Worm (Caenorhabditis elegans) whole organism, young adult: ENCODE data around the gene F54D5.23.

Experiments used
- B0019.2 ChIP-seq: fragments of 200-800 bp; sonication (Bioruptor generic); conservative IDR thresholded peaks from 2 replicates; pipeline ENCODE4 v1.3.6; 2022; ENCODE audit warnings: missing genetic modification reagents, missing genetic modification characterization, missing compliant biosample characterization
- B0261.1 ChIP-seq: sonication (generic microtip); optimal IDR thresholded peaks from 2 replicates; lab custom pipeline; 2016; ENCODE audit warnings: mild to moderate bottlenecking, missing genetic modification characterization, moderate library complexity, missing compliant biosample characterization
- C17E4.6 ChIP-seq: fragments of 200-800 bp; sonication (Bioruptor generic); IDR thresholded peaks from 2 replicates; pipeline ENCODE4 v1.3.6; 2022; ENCODE audit warnings: missing genetic modification reagents, missing genetic modification characterization, missing compliant biosample characterization
- D2030.7 ChIP-seq: fragments of 200-800 bp; sonication (Bioruptor generic); IDR thresholded peaks from 2 replicates; pipeline ENCODE4 v1.3.6; 2022; ENCODE audit warnings: missing genetic modification reagents, missing genetic modification characterization, missing compliant biosample characterization
- F22D6.2 ChIP-seq: sonication (generic microtip); optimal IDR thresholded peaks from 2 replicates; lab custom pipeline; 2016; ENCODE audit warnings: mild to moderate bottlenecking, missing genetic modification characterization, missing compliant biosample characterization
- F33H1.4 ChIP-seq: fragments of 200-800 bp; sonication (Bioruptor generic); IDR thresholded peaks from 2 replicates; pipeline ENCODE4 v1.3.6; 2022; ENCODE audit warnings: missing genetic modification reagents, missing genetic modification characterization, missing compliant biosample characterization
- K12H6.12 ChIP-seq: fragments of 200-800 bp; sonication (Bioruptor generic); optimal IDR thresholded peaks from 2 replicates; lab custom pipeline; 2018; ENCODE audit warnings: mild to moderate bottlenecking, missing genetic modification characterization, missing compliant biosample characterization
- Y53F4B.3 ChIP-seq: fragments of 200-800 bp; sonication (Bioruptor generic); IDR thresholded peaks from 2 replicates; pipeline ENCODE4 v1.3.6; 2022; ENCODE audit warnings: missing genetic modification reagents, missing genetic modification characterization, missing compliant biosample characterization
- Y79H2A.3 ChIP-seq: fragments of 200-800 bp; sonication (Bioruptor generic); conservative IDR thresholded peaks from 2 replicates; pipeline ENCODE4 v1.3.6; 2022; ENCODE audit warnings: missing genetic modification reagents, missing genetic modification characterization, missing compliant biosample characterization
- ama-1 ChIP-seq, 3 experiments: fragments of 150-350 bp in 1 of 3; sonication (generic microtip) in 2 of 3; optimal IDR thresholded peaks; 2 replicates each; lab custom pipeline; 2014 to 2018; ENCODE audit warnings: missing biosample characterization in 2 of 3, missing genetic modification characterization in 2 of 3, missing genetic modification reagents in 2 of 3
- aptf-2 ChIP-seq: fragments of 200-800 bp; sonication (Bioruptor generic); conservative IDR thresholded peaks from 2 replicates; pipeline ENCODE4 v1.3.6; 2022; ENCODE audit warnings: missing genetic modification reagents, missing genetic modification characterization, missing compliant biosample characterization
- athp-1 ChIP-seq: sonication (generic microtip); optimal IDR thresholded peaks from 2 replicates; lab custom pipeline; 2017; ENCODE audit warnings: mild to moderate bottlenecking, missing genetic modification characterization, missing compliant biosample characterization
- attf-3 ChIP-seq: fragments of 200-800 bp; sonication (Bioruptor generic); conservative IDR thresholded peaks from 2 replicates; pipeline ENCODE4 v1.3.6; 2022; ENCODE audit warnings: missing genetic modification reagents, missing genetic modification characterization, missing compliant biosample characterization
- ceh-100 ChIP-seq: fragments of 200-800 bp; sonication (Bioruptor generic); IDR thresholded peaks from 2 replicates; pipeline ENCODE4 v1.3.6; 2022; ENCODE audit warnings: missing genetic modification reagents, missing genetic modification characterization, missing compliant biosample characterization
- ceh-40 ChIP-seq: fragments of 200-800 bp; sonication (Bioruptor generic); IDR thresholded peaks from 2 replicates; pipeline ENCODE4 v1.3.6; 2022; ENCODE audit warnings: missing genetic modification characterization, missing compliant biosample characterization
- ceh-58 ChIP-seq: fragments of 200-800 bp; sonication (Bioruptor generic); IDR thresholded peaks from 2 replicates; pipeline ENCODE4 v1.3.6; 2022; ENCODE audit warnings: missing genetic modification characterization, missing compliant biosample characterization
- ceh-91 ChIP-seq: fragments of 200-800 bp; sonication (Bioruptor generic); IDR thresholded peaks from 2 replicates; pipeline ENCODE4 v1.3.6; 2022; ENCODE audit warnings: missing genetic modification reagents, missing genetic modification characterization, missing compliant biosample characterization
- dox-1 ChIP-seq: fragments of 200-800 bp; sonication (Bioruptor generic); IDR thresholded peaks from 2 replicates; pipeline ENCODE4 v1.3.6; 2022; ENCODE audit warnings: missing genetic modification reagents, missing genetic modification characterization, missing compliant biosample characterization
- dpl-1 ChIP-seq: fragments of 150-350 bp; optimal IDR thresholded peaks from 2 replicates; lab custom pipeline; 2014; ENCODE audit warnings: missing biosample characterization, missing genetic modification reagents, missing genetic modification characterization
- efl-1 ChIP-seq: fragments of 150-350 bp; optimal IDR thresholded peaks from 2 replicates; lab custom pipeline; 2014; ENCODE audit warnings: missing biosample characterization, missing genetic modification reagents, missing genetic modification characterization
- egrh-3 ChIP-seq: fragments of 200-800 bp; sonication (Bioruptor generic); IDR thresholded peaks from 2 replicates; pipeline ENCODE4 v1.3.6; 2022; ENCODE audit warnings: missing genetic modification reagents, missing genetic modification characterization, missing compliant biosample characterization
- fkh-3 ChIP-seq: sonication (generic microtip); optimal IDR thresholded peaks from 2 replicates; lab custom pipeline; 2016; ENCODE audit warnings: mild to moderate bottlenecking, missing genetic modification characterization, missing compliant biosample characterization
- him-1 ChIP-seq: sonication (generic microtip); optimal IDR thresholded peaks from 2 replicates; lab custom pipeline; 2016; ENCODE audit warnings: missing genotype, missing genetic modification reagents, missing genetic modification characterization, missing compliant biosample characterization
- hlh-26 ChIP-seq: fragments of 200-800 bp; sonication (Bioruptor generic); conservative IDR thresholded peaks from 2 replicates; pipeline ENCODE4 v1.3.6; 2022; ENCODE audit warnings: missing genetic modification reagents, missing genetic modification characterization, missing compliant biosample characterization
- let-607 ChIP-seq, 2 experiments: fragments of 200-800 bp in 1 of 2; sonication (Bioruptor generic) in 1 of 2; sonication (generic microtip) in 1 of 2; optimal IDR thresholded peaks; 2 replicates each; lab custom pipeline; 2016 to 2018; ENCODE audit warnings: mild to moderate bottlenecking in 2 of 2, missing compliant biosample characterization in 2 of 2, missing genetic modification characterization in 2 of 2, moderate library complexity in 2 of 2, missing genotype in 1 of 2
- lin-40 ChIP-seq: sonication (generic microtip); optimal IDR thresholded peaks from 2 replicates; lab custom pipeline; 2016; ENCODE audit warnings: missing genetic modification characterization, mild to moderate bottlenecking, missing compliant biosample characterization, missing genotype, missing genetic modification reagents
- lin-54 ChIP-seq: fragments of 200-800 bp; sonication (Bioruptor generic); optimal IDR thresholded peaks from 2 replicates; lab custom pipeline; 2018; ENCODE audit warnings: mild to moderate bottlenecking, missing genetic modification characterization, missing compliant biosample characterization
- lir-1 ChIP-seq: fragments of 200-800 bp; sonication (Bioruptor generic); conservative IDR thresholded peaks from 2 replicates; pipeline ENCODE4 v1.3.6; 2022; ENCODE audit warnings: missing genetic modification reagents, missing genetic modification characterization, missing compliant biosample characterization
- madf-3 ChIP-seq: fragments of 200-800 bp; sonication (Bioruptor generic); IDR thresholded peaks from 2 replicates; pipeline ENCODE4 v1.3.6; 2022; ENCODE audit warnings: missing genetic modification reagents, missing genetic modification characterization, missing compliant biosample characterization
- madf-6 ChIP-seq: fragments of 200-800 bp; sonication (Bioruptor generic); IDR thresholded peaks from 2 replicates; pipeline ENCODE4 v1.3.6; 2022; ENCODE audit warnings: missing genetic modification reagents, missing genetic modification characterization, missing compliant biosample characterization
- mes-4 ChIP-seq: sonication (generic microtip); optimal IDR thresholded peaks from 2 replicates; lab custom pipeline; 2016; ENCODE audit warnings: missing genotype, missing genetic modification characterization, missing compliant biosample characterization
- nfyb-1 ChIP-seq: fragments of 200-800 bp; sonication (Bioruptor generic); IDR thresholded peaks from 2 replicates; pipeline ENCODE4 v1.3.6; 2022; ENCODE audit warnings: missing genetic modification reagents, missing genetic modification characterization, missing compliant biosample characterization
- rec-8 ChIP-seq, 2 experiments: sonication (generic microtip); optimal IDR thresholded peaks; 2 replicates each; lab custom pipeline; 2016; ENCODE audit warnings: mild to moderate bottlenecking in 2 of 2, missing genetic modification characterization in 2 of 2, missing genetic modification reagents in 2 of 2, missing genotype in 2 of 2, missing biosample characterization in 1 of 2, missing compliant biosample characterization in 1 of 2, moderate library complexity in 1 of 2
- rpc-1 ChIP-seq, 2 experiments: fragments of 150-350 bp in 1 of 2; sonication (generic microtip) in 1 of 2; optimal IDR thresholded peaks; 2 replicates each; lab custom pipeline; 2014 to 2018; ENCODE audit warnings: missing biosample characterization in 1 of 2, missing genetic modification characterization in 1 of 2, missing genetic modification reagents in 1 of 2, missing genotype in 1 of 2
- snpc-3.4 ChIP-seq: sonication (generic microtip); optimal IDR thresholded peaks from 2 replicates; lab custom pipeline; 2017; ENCODE audit warnings: missing genetic modification characterization, mild to moderate bottlenecking, missing compliant biosample characterization, antibody characterized with exemption, moderate library complexity, missing genotype, missing genetic modification reagents
- tbp1 ChIP-seq: fragments of 200-800 bp; sonication (Bioruptor generic); optimal IDR thresholded peaks from 2 replicates; lab custom pipeline; 2018; ENCODE audit warnings: mild to moderate bottlenecking, missing genetic modification characterization, missing compliant biosample characterization
- tlf-1 ChIP-seq: fragments of 200-800 bp; sonication (Bioruptor generic); optimal IDR thresholded peaks from 2 replicates; lab custom pipeline; 2018; ENCODE audit warnings: mild to moderate bottlenecking, missing genetic modification characterization, missing compliant biosample characterization
- unc-130 ChIP-seq: sonication (generic microtip); optimal IDR thresholded peaks from 2 replicates; lab custom pipeline; 2016; ENCODE audit warnings: missing genetic modification reagents, missing genetic modification characterization, missing compliant biosample characterization
- unc-62 ChIP-seq: fragments of 150-350 bp; optimal IDR thresholded peaks from 2 replicates; lab custom pipeline; 2014; ENCODE audit warnings: missing biosample characterization, missing genetic modification reagents, missing genetic modification characterization
- xnd-1 ChIP-seq: sonication (generic microtip); optimal IDR thresholded peaks from 2 replicates; lab custom pipeline; 2016; ENCODE audit warnings: missing genotype, missing genetic modification reagents, missing genetic modification characterization, missing compliant biosample characterization
- zfh-2 ChIP-seq: fragments of 200-800 bp; sonication (Bioruptor generic); conservative IDR thresholded peaks from 2 replicates; pipeline ENCODE4 v1.3.6; 2022; ENCODE audit warnings: missing genetic modification reagents, missing genetic modification characterization, missing compliant biosample characterization
- ztf-18 ChIP-seq: sonication (generic microtip); optimal IDR thresholded peaks from 2 replicates; lab custom pipeline; 2016; ENCODE audit warnings: missing genotype, mild to moderate bottlenecking, missing genetic modification characterization, missing compliant biosample characterization
- ztf-28 ChIP-seq: fragments of 200-800 bp; sonication (Bioruptor generic); IDR thresholded peaks from 2 replicates; pipeline ENCODE4 v1.3.6; 2022; ENCODE audit warnings: missing genetic modification reagents, missing genetic modification characterization, missing compliant biosample characterization

The F54D5.23 gene

DNA sequence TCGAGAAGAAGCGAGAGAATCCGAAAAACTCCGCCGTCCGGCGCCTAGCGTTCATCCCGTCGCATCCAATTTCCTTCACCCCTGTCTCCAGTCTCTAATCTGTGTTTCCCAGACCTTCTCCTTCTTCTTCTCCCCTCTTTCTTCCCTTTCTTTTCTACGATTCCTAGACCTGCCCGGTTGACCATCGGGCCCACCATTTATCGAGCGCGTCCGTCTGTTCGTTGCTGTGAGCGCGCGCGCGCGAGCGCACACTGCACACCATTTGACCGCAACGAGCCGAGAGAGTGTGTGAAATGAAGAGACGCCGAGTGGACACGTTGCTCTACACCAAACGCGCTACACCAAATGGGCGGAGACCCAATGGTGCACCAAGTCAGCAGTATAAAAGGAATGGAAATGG, 32.0 kb downstream of the F54D5.23 start (continued):
- TF ChIP-seq K12H6.12 (tag; lab: Kevin White, UChicago), result no peak
- TF ChIP-seq efl-1 (GFP tag; lab: Kevin White, UChicago), result peak; percentile 97
- TF ChIP-seq fkh-3, result no peak
- TF ChIP-seq Y53F4B.3 (GFP tag; lab: Robert Waterston, UW), result no peak
- peak; percentile 40 for TF ChIP-seq athp-1 (tag; lab: Kevin White, UChicago)
- peak; percentile 95 for TF ChIP-seq D2030.7 (GFP tag; lab: Robert Waterston, UW)
- peak; percentile 28; the same call in 1 of the 2 replicates for TF ChIP-seq B0019.2
- peak; percentile 98 for TF ChIP-seq madf-6
- TF ChIP-seq F33H1.4 (GFP tag; lab: Robert Waterston, UW), result peak; percentile 79
- TF ChIP-seq ceh-91 (GFP tag; lab: Robert Waterston, UW), result peak; percentile 94
- peak; percentile 95 for TF ChIP-seq xnd-1 (tag; lab: Kevin White, UChicago)
- no peak for TF ChIP-seq unc-62 (GFP tag; lab: Kevin White, UChicago)
- TF ChIP-seq Y79H2A.3 (GFP tag; lab: Robert Waterston, UW), result no peak
- no peak for TF ChIP-seq mes-4 (tag; lab: Kevin White, UChicago)
- TF ChIP-seq lir-1 (GFP tag; lab: Robert Waterston, UW), result peak; percentile 79; the same call in 1 of the 2 replicates
- TF ChIP-seq snpc-3.4 (tag; lab: Kevin White, UChicago), result peak; percentile 89
- TF ChIP-seq unc-130 (GFP tag; lab: Kevin White, UChicago), result peak; percentile 72
- no peak for TF ChIP-seq rpc-1 (optimal IDR thresholded peaks at IDR 0.05; lab: Kevin White, UChicago)
- TF ChIP-seq rpc-1 (tag; optimal IDR thresholded peaks at IDR 0.05; lab: Kevin White, UChicago), result no peak
- peak; percentile 85 for TF ChIP-seq zfh-2 (GFP tag; lab: Robert Waterston, UW)
- TF ChIP-seq dpl-1 (GFP tag; lab: Kevin White, UChicago), result peak; percentile 88
- 0 out of 2 replicates have a peak, but pooled peaks have one; percentile 38 for TF ChIP-seq attf-3 (GFP tag; lab: Robert Waterston, UW)
- TF ChIP-seq lin-54 (GFP tag; lab: Kevin White, UChicago), result peak; percentile 81
- TF ChIP-seq tbp1 (GFP tag; lab: Kevin White, UChicago), result peak; percentile 59
- peak; percentile 84 for TF ChIP-seq ceh-100 (GFP tag; lab: Robert Waterston, UW)
- 0 out of 2 replicates have a peak, but pooled peaks have one; percentile 20 for TF ChIP-seq ceh-58 (GFP tag; lab: Robert Waterston, UW)
- peak; percentile 82 for TF ChIP-seq egrh-3 (GFP tag; lab: Robert Waterston, UW)
- TF ChIP-seq C17E4.6 (GFP tag; lab: Robert Waterston, UW), result peak; percentile 78
- TF ChIP-seq B0261.1 (tag; lab: Kevin White, UChicago), result no peak
- peak; percentile 2 for TF ChIP-seq ztf-18 (tag; lab: Kevin White, UChicago)
- TF ChIP-seq tlf-1 (GFP tag; lab: Kevin White, UChicago), result peak; percentile 81
- no peak for TF ChIP-seq ama-1 (optimal IDR thresholded peaks at IDR 0.05; lab: Kevin White, UChicago)
- no peak for TF ChIP-seq ama-1 (GFP tag; optimal IDR thresholded peaks at IDR 0.05; lab: Kevin White, UChicago)
- TF ChIP-seq him-1 (tag; lab: Kevin White, UChicago), result peak; percentile 30
- no peak for TF ChIP-seq let-607 (tag; optimal IDR thresholded peaks at IDR 0.05; lab: Kevin White, UChicago)
- TF ChIP-seq dox-1 (GFP tag; lab: Robert Waterston, UW), result peak; percentile 92
- TF ChIP-seq ztf-28 (GFP tag; lab: Robert Waterston, UW), result 0 out of 2 replicates have a peak, but pooled peaks have one; percentile 51
- no peak for TF ChIP-seq rec-8 (tag; optimal IDR thresholded peaks at IDR 0.05; lab: Kevin White, UChicago)
- TF ChIP-seq aptf-2 (GFP tag; lab: Robert Waterston, UW), result peak; percentile 85
- no peak for TF ChIP-seq F22D6.2
- no peak for TF ChIP-seq ceh-40 (GFP tag; lab: Robert Waterston, UW)
- no peak for TF ChIP-seq hlh-26 (GFP tag; lab: Robert Waterston, UW)
- TF ChIP-seq madf-3 (GFP tag; lab: Robert Waterston, UW), result peak; percentile 92
- TF ChIP-seq nfyb-1 (GFP tag; lab: Robert Waterston, UW), result no peak
- no peak for TF ChIP-seq lin-40 (tag; lab: Kevin White, UChicago)
